Fruit fly (Drosophila melanogaster) Kc167 (cell line): ENCODE data around the gene CG1824.

Experiments used
- Myc ChIP-seq: fragments of >200 bp; optimal IDR thresholded peaks from 2 replicates; lab custom pipeline; 2017; ENCODE audit warnings: missing external identifiers
- h ChIP-seq: fragments of >200 bp; optimal IDR thresholded peaks from 3 replicates; lab custom pipeline; 2018; ENCODE audit warnings: missing external identifiers
- psq ChIP-seq: fragments of >200 bp; optimal IDR thresholded peaks from 2 replicates; lab custom pipeline; 2017; ENCODE audit warnings: missing external identifiers

DNA sequence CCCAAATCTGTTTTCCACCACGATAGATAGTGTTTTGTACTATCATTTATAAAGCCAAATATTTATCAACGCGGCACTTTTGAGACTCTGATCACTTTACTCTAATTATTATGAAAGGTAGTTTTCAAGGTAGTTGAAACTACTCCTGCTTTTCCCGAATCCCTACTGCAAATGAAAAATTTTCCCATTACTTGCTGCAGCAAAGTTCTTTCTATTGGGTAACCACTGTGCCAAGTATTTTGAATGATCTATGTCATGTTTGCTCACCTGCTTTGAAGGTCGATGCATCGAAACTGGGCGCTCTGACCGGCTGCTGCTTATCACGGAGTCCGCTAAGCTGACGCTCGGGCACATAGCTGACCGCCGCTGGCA, 14.1 kb downstream of the CG1824 start:
- TF ChIP-seq h (lab: Kevin White, UChicago) (no peak), psq (no peak), Myc (no peak)
